Fruit fly (Drosophila melanogaster) S2 (cell line): ENCODE results near the gene beag.

Experiments
- CG8478 ChIP-seq: fragments of >200 bp; optimal IDR thresholded peaks from 2 replicates; lab custom pipeline; 2018
- CTCF ChIP-seq, 2 experiments: fragments of >200 bp; optimal IDR thresholded peaks; 2 replicates each; lab custom pipeline; 2018

dm6 chr3R:9013765-9014380, 51.0 kb downstream of the beag start:
- no peak for TF ChIP-seq CG8478 (lab: Kevin White, UChicago)
- no peak for TF ChIP-seq CTCF (optimal IDR thresholded peaks at IDR 0.05; lab: Kevin White, UChicago)
